Worm (Caenorhabditis elegans) whole organism, L3 larva: ENCODE results near the gene ddp-1.

ENCODE experiments used
- R02D3.7 ChIP-seq: fragments of 150-350 bp; optimal IDR thresholded peaks from 2 replicates; lab custom pipeline; 2014; ENCODE audit warnings: missing biosample characterization, missing genetic modification characterization
- ZK546.5 ChIP-seq: sonication (generic microtip); optimal IDR thresholded peaks from 2 replicates; lab custom pipeline; 2017; ENCODE audit warnings: missing biosample characterization, missing genetic modification characterization
- aly-2 ChIP-seq: fragments of 150-350 bp; optimal IDR thresholded peaks from 2 replicates; lab custom pipeline; 2014; ENCODE audit warnings: missing biosample characterization, missing genetic modification characterization
- ama-1 ChIP-seq: fragments of 150-350 bp; optimal IDR thresholded peaks from 2 replicates; lab custom pipeline; 2018
- ceh-16 ChIP-seq: sonication (generic microtip); optimal IDR thresholded peaks from 2 replicates; lab custom pipeline; 2017; ENCODE audit warnings: missing biosample characterization, missing genetic modification characterization
- ceh-28 ChIP-seq: fragments of 150-350 bp; optimal IDR thresholded peaks from 2 replicates; lab custom pipeline; 2014; ENCODE audit warnings: missing biosample characterization, missing genetic modification reagents, missing genetic modification characterization
- ceh-82 ChIP-seq: fragments of 150-350 bp; optimal IDR thresholded peaks from 2 replicates; lab custom pipeline; 2014; ENCODE audit warnings: missing biosample characterization, missing genetic modification characterization
- ceh-9 ChIP-seq: sonication (generic microtip); optimal IDR thresholded peaks from 2 replicates; lab custom pipeline; 2018; ENCODE audit warnings: missing biosample characterization, missing genetic modification characterization
- daf-12 ChIP-seq: fragments of 150-350 bp; optimal IDR thresholded peaks from 2 replicates; lab custom pipeline; 2014; ENCODE audit warnings: missing biosample characterization, missing genetic modification reagents, missing genetic modification characterization
- egl-27 ChIP-seq: sonication (generic microtip); optimal IDR thresholded peaks from 4 replicates; lab custom pipeline; 2017; ENCODE audit warnings: missing biosample characterization, missing genetic modification reagents, missing genetic modification characterization
- egl-5 ChIP-seq: fragments of 150-350 bp; optimal IDR thresholded peaks from 2 replicates; lab custom pipeline; 2017; ENCODE audit warnings: missing biosample characterization, missing genetic modification reagents, missing genetic modification characterization, inconsistent platforms
- elt-1 ChIP-seq: fragments of 150-350 bp; optimal IDR thresholded peaks from 2 replicates; lab custom pipeline; 2014; ENCODE audit warnings: missing biosample characterization, missing genetic modification characterization
- elt-2 ChIP-seq: sonication (generic microtip); optimal IDR thresholded peaks from 2 replicates; lab custom pipeline; 2016; ENCODE audit warnings: missing genetic modification reagents, mild to moderate bottlenecking, missing genetic modification characterization, missing compliant biosample characterization
- elt-3 ChIP-seq, 3 experiments: fragments of 150-350 bp in 1 of 3; sonication (generic microtip) in 2 of 3; optimal IDR thresholded peaks; 2 replicates in 2 of 3; 4 replicates in 1 of 3; lab custom pipeline; 2014 to 2017; ENCODE audit warnings: missing biosample characterization in 3 of 3, missing genetic modification characterization in 3 of 3
- eor-1 ChIP-seq, 2 experiments: fragments of 150-350 bp; optimal IDR thresholded peaks; 2 replicates each; lab custom pipeline; 2014 to 2018; ENCODE audit warnings: missing biosample characterization in 2 of 2, missing genetic modification characterization in 2 of 2
- fkh-10 ChIP-seq: sonication (generic microtip); optimal IDR thresholded peaks from 2 replicates; lab custom pipeline; 2017; ENCODE audit warnings: missing biosample characterization, missing genetic modification reagents, missing genetic modification characterization
- fkh-2 ChIP-seq: fragments of 150-350 bp; optimal IDR thresholded peaks from 2 replicates; lab custom pipeline; 2014; ENCODE audit warnings: missing biosample characterization, missing genetic modification reagents, missing genetic modification characterization
- fos-1 ChIP-seq: fragments of 150-350 bp; optimal IDR thresholded peaks from 2 replicates; lab custom pipeline; 2014; ENCODE audit warnings: missing biosample characterization, missing genetic modification characterization
- hmg-11 ChIP-seq: sonication (generic microtip); optimal IDR thresholded peaks from 2 replicates; lab custom pipeline; 2016; ENCODE audit warnings: missing genetic modification characterization, missing compliant biosample characterization
- jun-1 ChIP-seq: fragments of 150-350 bp; optimal IDR thresholded peaks from 2 replicates; lab custom pipeline; 2014; ENCODE audit warnings: missing biosample characterization, missing genetic modification reagents, missing genetic modification characterization
- lin-15B ChIP-seq: fragments of 150-350 bp; optimal IDR thresholded peaks from 2 replicates; lab custom pipeline; 2014; ENCODE audit warnings: missing biosample characterization, missing genetic modification characterization
- lin-39 ChIP-seq: fragments of 150-350 bp; optimal IDR thresholded peaks from 2 replicates; lab custom pipeline; 2018; ENCODE audit warnings: missing biosample characterization, missing genetic modification reagents, missing genetic modification characterization
- lsy-12 ChIP-seq: sonication (generic microtip); optimal IDR thresholded peaks from 2 replicates; lab custom pipeline; 2016; ENCODE audit warnings: mild to moderate bottlenecking, missing genetic modification characterization, missing compliant biosample characterization
- mdl-1 ChIP-seq: fragments of 150-350 bp; optimal IDR thresholded peaks from 2 replicates; lab custom pipeline; 2014; ENCODE audit warnings: missing biosample characterization, missing genetic modification characterization
- mml-1 ChIP-seq: fragments of 150-350 bp; sonication (generic microtip); optimal IDR thresholded peaks from 3 replicates; lab custom pipeline; 2014; ENCODE audit warnings: missing biosample characterization, missing genetic modification characterization
- nfya-1 ChIP-seq: sonication (generic microtip); optimal IDR thresholded peaks from 2 replicates; lab custom pipeline; 2017; ENCODE audit warnings: missing genetic modification characterization, mild to moderate bottlenecking, missing compliant biosample characterization, antibody characterized with exemption, moderate library complexity; ENCODE audit not compliant: insufficient read depth
- nhr-11 ChIP-seq: fragments of 150-350 bp; optimal IDR thresholded peaks from 2 replicates; lab custom pipeline; 2014; ENCODE audit warnings: missing biosample characterization, missing genetic modification characterization
- nhr-12 ChIP-seq: fragments of 150-350 bp; optimal IDR thresholded peaks from 2 replicates; lab custom pipeline; 2014; ENCODE audit warnings: missing biosample characterization, missing genetic modification characterization
- nhr-23 ChIP-seq: fragments of 150-350 bp; optimal IDR thresholded peaks from 2 replicates; lab custom pipeline; 2014; ENCODE audit warnings: missing biosample characterization, missing genetic modification reagents, missing genetic modification characterization
- nhr-237 ChIP-seq: fragments of 150-350 bp; optimal IDR thresholded peaks from 2 replicates; lab custom pipeline; 2014; ENCODE audit warnings: missing biosample characterization, missing genetic modification characterization
- nhr-25 ChIP-seq: sonication (generic microtip); optimal IDR thresholded peaks from 2 replicates; lab custom pipeline; 2017; ENCODE audit warnings: missing biosample characterization, missing genetic modification characterization
- nhr-28 ChIP-seq: fragments of 150-350 bp; optimal IDR thresholded peaks from 2 replicates; lab custom pipeline; 2014; ENCODE audit warnings: missing biosample characterization, missing genetic modification characterization
- nhr-43 ChIP-seq: sonication (generic microtip); optimal IDR thresholded peaks from 2 replicates; lab custom pipeline; 2016; ENCODE audit warnings: mild to moderate bottlenecking, missing genetic modification characterization, missing compliant biosample characterization; ENCODE audit not compliant: poor library complexity, severe bottlenecking
- nhr-67 ChIP-seq: fragments of 150-350 bp; optimal IDR thresholded peaks from 2 replicates; lab custom pipeline; 2014; ENCODE audit warnings: missing biosample characterization, missing genetic modification characterization
- nhr-76 ChIP-seq: fragments of 150-350 bp; sonication (generic microtip); optimal IDR thresholded peaks from 5 replicates; lab custom pipeline; 2014; ENCODE audit warnings: missing biosample characterization, missing genetic modification characterization
- nhr-77 ChIP-seq: fragments of 150-350 bp; optimal IDR thresholded peaks from 2 replicates; lab custom pipeline; 2014; ENCODE audit warnings: missing biosample characterization, missing genetic modification characterization
- pha-4 ChIP-seq: fragments of 150-350 bp; optimal IDR thresholded peaks from 2 replicates; lab custom pipeline; 2014; ENCODE audit warnings: missing biosample characterization, missing genetic modification reagents, missing genetic modification characterization
- pqm-1 ChIP-seq: fragments of 150-350 bp; optimal IDR thresholded peaks from 2 replicates; lab custom pipeline; 2017; ENCODE audit warnings: missing biosample characterization, missing genetic modification characterization, inconsistent platforms
- sea-2 ChIP-seq: fragments of 150-350 bp; sonication (generic microtip); optimal IDR thresholded peaks from 4 replicates; lab custom pipeline; 2014; ENCODE audit warnings: missing biosample characterization, missing genetic modification reagents, missing genetic modification characterization
- skn-1 ChIP-seq: fragments of 150-350 bp; optimal IDR thresholded peaks from 2 replicates; lab custom pipeline; 2014; ENCODE audit warnings: missing biosample characterization, missing genetic modification characterization
- snpc-4 ChIP-seq: fragments of 150-350 bp; optimal IDR thresholded peaks from 2 replicates; lab custom pipeline; 2014; ENCODE audit warnings: missing biosample characterization, missing genetic modification characterization
- tbx-2 ChIP-seq: sonication (generic microtip); optimal IDR thresholded peaks from 2 replicates; lab custom pipeline; 2016; ENCODE audit warnings: mild to moderate bottlenecking, missing genetic modification characterization, missing compliant biosample characterization
- unc-39 ChIP-seq: sonication (generic microtip); optimal IDR thresholded peaks from 4 replicates; lab custom pipeline; 2017; ENCODE audit warnings: missing biosample characterization, missing genetic modification characterization
- unc-62 ChIP-seq: fragments of 150-350 bp; sonication (generic microtip); optimal IDR thresholded peaks from 4 replicates; lab custom pipeline; 2014; ENCODE audit warnings: missing biosample characterization, missing genetic modification reagents, missing genetic modification characterization
- zag-1 ChIP-seq: fragments of 150-350 bp; optimal IDR thresholded peaks from 2 replicates; lab custom pipeline; 2014; ENCODE audit warnings: missing biosample characterization, missing genetic modification characterization
- ztf-11 ChIP-seq: fragments of 150-350 bp; optimal IDR thresholded peaks from 2 replicates; lab custom pipeline; 2014; ENCODE audit warnings: missing biosample characterization, missing genetic modification characterization
- ztf-4 ChIP-seq: fragments of 150-350 bp; optimal IDR thresholded peaks from 2 replicates; lab custom pipeline; 2014; ENCODE audit warnings: missing biosample characterization, missing genetic modification characterization

The ddp-1 gene

ce11 chrIII:1859532-1859931, at the start of gene ddp-1:
TSS of gene ddp-1 (plus strand) at chrIII:1859888.
- peak; percentile 54 for TF ChIP-seq unc-62 (GFP tag; lab: Kevin White, UChicago)
- TF ChIP-seq nhr-67 (tag; lab: Kevin White, UChicago), result no peak
- peak; percentile 72 for TF ChIP-seq skn-1 (tag; lab: Kevin White, UChicago)
- no peak for TF ChIP-seq nhr-237 (tag; lab: Kevin White, UChicago)
- peak; percentile 94 for TF ChIP-seq fkh-10 (GFP tag; lab: Kevin White, UChicago)
- peak; percentile 45 for TF ChIP-seq zag-1 (tag; lab: Kevin White, UChicago)
- peak; percentile 38 for TF ChIP-seq elt-1
- TF ChIP-seq nhr-11 (tag; lab: Kevin White, UChicago), result peak; percentile 50
- peak; percentile 78 for TF ChIP-seq nhr-77 (tag; lab: Kevin White, UChicago)
- no peak for TF ChIP-seq unc-39 (tag; lab: Kevin White, UChicago)
- TF ChIP-seq aly-2, result peak; percentile 70
- peak; percentile 94 for TF ChIP-seq nfya-1 (tag; lab: Kevin White, UChicago)
- TF ChIP-seq nhr-23 (tag; lab: Kevin White, UChicago), result peak; percentile 98
- peak; percentile 82 for TF ChIP-seq ama-1
- TF ChIP-seq snpc-4 (tag; lab: Kevin White, UChicago), result peak; percentile 86
- TF ChIP-seq lsy-12 (tag; lab: Kevin White, UChicago), result peak; percentile 93
- TF ChIP-seq nhr-28 (tag; lab: Kevin White, UChicago), result peak; percentile 75
- no peak for TF ChIP-seq ztf-11 (tag; lab: Kevin White, UChicago)
- TF ChIP-seq mml-1 (tag; lab: Kevin White, UChicago), result no peak
- peak; percentile 89 for TF ChIP-seq egl-5 (tag; lab: Kevin White, UChicago)
- peak; percentile 76 for TF ChIP-seq nhr-25 (tag; lab: Kevin White, UChicago)
- TF ChIP-seq mdl-1 (tag; lab: Kevin White, UChicago), result no peak
- no peak for TF ChIP-seq nhr-12 (tag; lab: Kevin White, UChicago)
- peak; percentile 88 for TF ChIP-seq jun-1 (tag; lab: Kevin White, UChicago)
- TF ChIP-seq ceh-16 (tag; lab: Kevin White, UChicago), result no peak
- peak; percentile 82 for TF ChIP-seq ceh-28 (tag; lab: Kevin White, UChicago)
- TF ChIP-seq pqm-1 (tag; lab: Kevin White, UChicago), result peak; percentile 41
- peak in 1 of 2 experiments; percentile 56 for TF ChIP-seq eor-1 (tag; optimal IDR thresholded peaks at IDR 0.05; lab: Kevin White, UChicago)
- peak; percentile 93 for TF ChIP-seq ceh-82 (tag; lab: Kevin White, UChicago)
- TF ChIP-seq lin-15B, result peak; percentile 96
- peak; percentile 94 for TF ChIP-seq nhr-43 (tag; lab: Kevin White, UChicago)
- TF ChIP-seq ceh-9 (tag; lab: Kevin White, UChicago), result no peak
- peak; percentile 90 for TF ChIP-seq hmg-11 (tag; lab: Kevin White, UChicago)
- TF ChIP-seq egl-27 (tag; lab: Kevin White, UChicago), result peak; percentile 69
- peak; percentile 4 for TF ChIP-seq daf-12 (tag; lab: Kevin White, UChicago)
- peak; percentile 98 for TF ChIP-seq pha-4 (tag; lab: Kevin White, UChicago)
- TF ChIP-seq lin-39 (tag; lab: Kevin White, UChicago), result peak; percentile 73
- TF ChIP-seq fos-1 (tag; lab: Kevin White, UChicago), result no peak
- TF ChIP-seq elt-2 (tag; lab: Kevin White, UChicago), result peak; percentile 66
- TF ChIP-seq R02D3.7, result peak; percentile 85
- no peak for TF ChIP-seq elt-3 (tag; optimal IDR thresholded peaks at IDR 0.05; lab: Kevin White, UChicago)
- TF ChIP-seq nhr-76 (tag; lab: Kevin White, UChicago), result no peak
- no peak for TF ChIP-seq sea-2
- peak; percentile 64 for TF ChIP-seq ZK546.5 (tag; lab: Kevin White, UChicago)
- TF ChIP-seq ztf-4 (tag; lab: Kevin White, UChicago), result peak; percentile 64
- peak; percentile 93 for TF ChIP-seq tbx-2 (tag; lab: Kevin White, UChicago)
- no peak for TF ChIP-seq fkh-2 (tag; lab: Kevin White, UChicago)
